Worm (Caenorhabditis elegans): ENCODE measurements around the gene srw-91.

The srw-91 gene

DNA sequence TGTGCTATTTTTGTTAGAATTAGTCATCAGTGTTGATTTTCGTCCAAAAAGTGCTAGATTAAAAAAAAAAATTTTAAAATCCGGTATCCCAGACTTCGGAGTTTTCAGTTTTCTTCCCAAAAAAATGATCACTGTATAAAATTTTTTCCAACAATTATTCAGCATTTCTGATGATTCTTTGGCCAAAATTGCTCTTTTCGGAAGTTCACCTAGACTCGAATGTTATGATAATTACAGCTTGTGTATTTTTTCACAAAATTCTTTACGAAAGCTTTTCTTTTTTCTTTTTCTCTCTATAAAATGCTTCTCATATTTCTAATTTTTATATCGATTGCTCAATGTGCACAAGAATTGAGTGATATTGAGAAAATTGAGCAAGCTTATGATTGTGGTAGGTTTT lies 49.0 kb downstream of the srw-91 start, which contains the start of gene irld-17:
Gene irld-17 (plus strand): TSS at position 301 of the 400 bp plus-strand sequence.
- TF ChIP-seq unc-39 (tag; optimal IDR thresholded peaks at IDR 0.05) (no peak), ZK546.5 (tag; optimal IDR thresholded peaks at IDR 0.05) (no peak), ceh-28 (tag; optimal IDR thresholded peaks at IDR 0.05) (no peak), aly-2 (tag; optimal IDR thresholded peaks at IDR 0.05) (no peak), egl-5 (tag; optimal IDR thresholded peaks at IDR 0.05) (no peak), ceh-82 (tag; optimal IDR thresholded peaks at IDR 0.05) (no peak), daf-12 (tag; optimal IDR thresholded peaks at IDR 0.05) (no peak), eor-1 (tag; optimal IDR thresholded peaks at IDR 0.05) (no peak), egl-27 (tag; optimal IDR thresholded peaks at IDR 0.05) (no peak), fkh-10 (GFP tag; optimal IDR thresholded peaks at IDR 0.05) (no peak), mml-1 (tag; optimal IDR thresholded peaks at IDR 0.05) (no peak), jun-1 (tag; optimal IDR thresholded peaks at IDR 0.05) (no peak)

DNA sequence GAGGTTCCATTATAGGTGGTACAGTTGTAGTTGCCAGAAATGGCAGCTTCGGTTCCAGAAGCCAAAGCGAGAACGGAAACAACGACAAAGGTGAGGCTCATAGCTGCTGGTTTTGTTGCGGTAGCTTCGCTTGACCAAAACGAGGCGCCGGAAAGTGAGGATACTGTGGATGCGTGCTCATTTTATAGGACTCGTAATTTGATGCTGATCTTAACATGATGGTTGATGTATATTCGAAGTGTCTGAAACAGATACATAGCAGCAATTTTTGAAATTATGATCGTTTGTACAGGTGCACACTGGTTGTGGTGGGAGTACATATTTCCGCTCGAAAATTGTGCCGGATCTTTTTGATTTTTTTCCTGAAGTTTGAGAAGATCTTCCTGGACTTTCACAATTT lies 49.5 kb downstream of the srw-91 start, which contains the start of gene Y46H3D.8:
Gene Y46H3D.8 (minus strand): TSS at position 101 of the 400 bp plus-strand sequence.
- TF ChIP-seq fos-1 (tag; optimal IDR thresholded peaks at IDR 0.05) (no peak), jun-1 (tag; optimal IDR thresholded peaks at IDR 0.05) (no peak), lsy-12 (tag; optimal IDR thresholded peaks at IDR 0.05) (no peak), ztf-11 (tag; optimal IDR thresholded peaks at IDR 0.05) (no peak), daf-12 (tag; optimal IDR thresholded peaks at IDR 0.05) (no peak), ceh-82 (tag; optimal IDR thresholded peaks at IDR 0.05) (no peak), elt-1 (tag; optimal IDR thresholded peaks at IDR 0.05) (no peak), egl-27 (tag; optimal IDR thresholded peaks at IDR 0.05) (no peak)

DNA sequence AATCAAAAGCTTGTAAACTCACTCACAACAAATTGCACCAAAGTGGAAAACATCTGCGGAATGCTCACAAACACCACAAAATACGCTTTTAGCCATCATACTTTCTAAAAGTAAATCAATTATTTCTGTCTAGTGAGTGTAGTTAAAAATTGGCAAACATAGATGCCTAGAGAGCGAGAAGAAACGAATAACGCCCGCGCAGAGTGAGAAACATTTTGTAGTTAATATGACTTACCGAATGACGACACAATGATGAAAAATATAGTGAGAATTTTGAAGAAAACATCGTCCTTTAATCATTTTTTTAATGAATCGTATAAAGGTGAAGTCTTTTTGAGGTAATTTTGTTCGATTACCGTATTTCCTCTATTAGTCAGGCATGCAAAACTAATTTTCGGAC lies 51.3 kb downstream of the srw-91 start, which contains the start of gene nhr-238:
Gene nhr-238 (minus strand): TSS at position 104 of the 400 bp plus-strand sequence.
- TF ChIP-seq nhr-77 (tag; optimal IDR thresholded peaks at IDR 0.05): peak; percentile 66
- TF ChIP-seq fkh-10 (GFP tag; optimal IDR thresholded peaks at IDR 0.05): no peak
- no peak for TF ChIP-seq nhr-237 (tag; optimal IDR thresholded peaks at IDR 0.05)
- peak; percentile 11 for TF ChIP-seq pha-4 (tag; optimal IDR thresholded peaks at IDR 0.05)
- peak; percentile 50 for TF ChIP-seq nhr-28 (tag; optimal IDR thresholded peaks at IDR 0.05)
- peak; percentile 47 for TF ChIP-seq ZK546.5 (tag; optimal IDR thresholded peaks at IDR 0.05)

All from whole organism, L3 larva.